Fruit fly (Drosophila melanogaster): ENCODE results near the gene CG32409.

DNA sequence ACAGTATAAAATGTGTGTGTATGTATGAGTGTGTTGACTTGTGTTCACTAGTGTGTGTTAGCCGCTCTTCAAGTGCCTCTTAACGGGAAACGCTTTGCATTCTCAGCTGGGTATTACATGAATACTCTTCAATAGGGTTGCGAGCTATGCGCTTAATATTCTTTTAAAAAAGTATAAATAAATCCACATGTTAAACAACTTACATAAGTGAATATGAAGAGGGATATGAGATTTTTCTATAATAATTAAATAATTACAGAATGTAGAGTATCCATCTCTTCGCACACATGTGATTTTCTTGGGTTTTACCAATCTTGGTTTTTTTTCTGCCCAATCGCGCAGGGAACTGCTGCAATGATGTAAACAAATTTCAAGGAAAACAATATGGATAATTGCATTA is 46.2 kb downstream of the CG32409 start:
- TF ChIP-seq CG8478 (optimal IDR thresholded peaks at IDR 0.05) (no peak), CTCF (optimal IDR thresholded peaks at IDR 0.05) (no peak)

Data from S2 (cell line).